Worm (Caenorhabditis elegans) whole organism, L4 larva: ENCODE measurements around the gene twk-23.

Experiments used
- Y5F2A.4 ChIP-seq: fragments of 200-800 bp; sonication (Bioruptor generic); optimal IDR thresholded peaks from 2 replicates; lab custom pipeline; 2018; ENCODE audit warnings: mild to moderate bottlenecking, missing genetic modification characterization, missing compliant biosample characterization
- aha-1 ChIP-seq: fragments of 150-350 bp; peaks from one replicate; lab custom pipeline; 2014; ENCODE audit warnings: missing biosample characterization, missing genetic modification characterization
- ama-1 ChIP-seq: fragments of 150-350 bp; optimal IDR thresholded peaks from 2 replicates; lab custom pipeline; 2014; ENCODE audit warnings: inconsistent platforms, mixed read lengths
- duxl-1 ChIP-seq: sonication (generic microtip); optimal IDR thresholded peaks from 2 replicates; lab custom pipeline; 2016; ENCODE audit warnings: mild to moderate bottlenecking, missing genetic modification characterization, moderate library complexity, missing compliant biosample characterization; ENCODE audit not compliant: poor library complexity
- egl-27 ChIP-seq: sonication (generic microtip); optimal IDR thresholded peaks from 3 replicates; lab custom pipeline; 2017; ENCODE audit warnings: missing biosample characterization, missing genetic modification reagents, missing genetic modification characterization
- fos-1 ChIP-seq: fragments of 150-350 bp; optimal IDR thresholded peaks from 2 replicates; lab custom pipeline; 2014; ENCODE audit warnings: missing biosample characterization, missing genetic modification characterization
- lsy-2 ChIP-seq, 2 experiments: fragments of 150-350 bp in 1 of 2; sonication (generic microtip) in 1 of 2; optimal IDR thresholded peaks; 2 replicates each; lab custom pipeline; 2014 to 2017; ENCODE audit warnings: missing biosample characterization in 2 of 2, missing genetic modification characterization in 2 of 2
- nhr-237 ChIP-seq: sonication (generic microtip); optimal IDR thresholded peaks from 2 replicates; lab custom pipeline; 2017; ENCODE audit warnings: missing biosample characterization, missing genetic modification characterization
- pqm-1 ChIP-seq: sonication (generic microtip); optimal IDR thresholded peaks from 2 replicates; lab custom pipeline; 2017; ENCODE audit warnings: missing biosample characterization, missing genetic modification characterization
- skn-1 ChIP-seq: fragments of 150-350 bp; optimal IDR thresholded peaks from 2 replicates; lab custom pipeline; 2014; ENCODE audit warnings: missing biosample characterization, missing genetic modification characterization
- unc-62 ChIP-seq, 3 experiments: fragments of 150-350 bp in 1 of 3; sonication (generic microtip); optimal IDR thresholded peaks in 2 of 3; peaks in 1 of 3; 1 replicate in 1 of 3; 2 replicates in 2 of 3; lab custom pipeline; 2014 to 2017; ENCODE audit warnings: missing biosample characterization in 3 of 3, missing genetic modification characterization in 3 of 3, missing genetic modification reagents in 3 of 3, missing genotype in 1 of 3
- ztf-11 ChIP-seq: fragments of 150-350 bp; optimal IDR thresholded peaks from 2 replicates; lab custom pipeline; 2014; ENCODE audit warnings: missing biosample characterization, missing genetic modification characterization

ce11 chrX:13840336-13840735 is 17.0 kb upstream of the twk-23 start:
- TF ChIP-seq fos-1 (no peak), ztf-11 (tag; lab: Kevin White, UChicago) (no peak), lsy-2 (tag; optimal IDR thresholded peaks at IDR 0.05; lab: Kevin White, UChicago) (no peak), nhr-237 (tag; lab: Kevin White, UChicago) (no peak), Y5F2A.4 (GFP tag; lab: Kevin White, UChicago) (no peak), ama-1 (lab: Kevin White, UChicago) (no peak), egl-27 (no peak), pqm-1 (no peak), unc-62 (GFP tag; optimal IDR thresholded peaks at IDR 0.05 in 1 of 2; lab: Kevin White, UChicago) (no peak), unc-62 (tag; optimal IDR thresholded peaks at IDR 0.05; lab: Kevin White, UChicago) (no peak), skn-1 (tag; lab: Kevin White, UChicago) (no peak), duxl-1 (no peak), aha-1 (peak; percentile 91)
